Worm (Caenorhabditis elegans) whole organism, L3 larva: ENCODE results near the gene R08D7.7.

Experiments used
- R02D3.7 ChIP-seq: fragments of 150-350 bp; optimal IDR thresholded peaks from 2 replicates; lab custom pipeline; 2014; ENCODE audit warnings: missing biosample characterization, missing genetic modification characterization
- ZK546.5 ChIP-seq: sonication (generic microtip); optimal IDR thresholded peaks from 2 replicates; lab custom pipeline; 2017; ENCODE audit warnings: missing biosample characterization, missing genetic modification characterization
- ceh-82 ChIP-seq: fragments of 150-350 bp; optimal IDR thresholded peaks from 2 replicates; lab custom pipeline; 2014; ENCODE audit warnings: missing biosample characterization, missing genetic modification characterization
- fkh-2 ChIP-seq: fragments of 150-350 bp; optimal IDR thresholded peaks from 2 replicates; lab custom pipeline; 2014; ENCODE audit warnings: missing biosample characterization, missing genetic modification reagents, missing genetic modification characterization
- jun-1 ChIP-seq: fragments of 150-350 bp; optimal IDR thresholded peaks from 2 replicates; lab custom pipeline; 2014; ENCODE audit warnings: missing biosample characterization, missing genetic modification reagents, missing genetic modification characterization
- lin-15B ChIP-seq: fragments of 150-350 bp; optimal IDR thresholded peaks from 2 replicates; lab custom pipeline; 2014; ENCODE audit warnings: missing biosample characterization, missing genetic modification characterization
- nhr-11 ChIP-seq: fragments of 150-350 bp; optimal IDR thresholded peaks from 2 replicates; lab custom pipeline; 2014; ENCODE audit warnings: missing biosample characterization, missing genetic modification characterization
- nhr-12 ChIP-seq: fragments of 150-350 bp; optimal IDR thresholded peaks from 2 replicates; lab custom pipeline; 2014; ENCODE audit warnings: missing biosample characterization, missing genetic modification characterization
- nhr-23 ChIP-seq: fragments of 150-350 bp; optimal IDR thresholded peaks from 2 replicates; lab custom pipeline; 2014; ENCODE audit warnings: missing biosample characterization, missing genetic modification reagents, missing genetic modification characterization
- nhr-77 ChIP-seq: fragments of 150-350 bp; optimal IDR thresholded peaks from 2 replicates; lab custom pipeline; 2014; ENCODE audit warnings: missing biosample characterization, missing genetic modification characterization
- skn-1 ChIP-seq: fragments of 150-350 bp; optimal IDR thresholded peaks from 2 replicates; lab custom pipeline; 2014; ENCODE audit warnings: missing biosample characterization, missing genetic modification characterization
- unc-39 ChIP-seq: sonication (generic microtip); optimal IDR thresholded peaks from 4 replicates; lab custom pipeline; 2017; ENCODE audit warnings: missing biosample characterization, missing genetic modification characterization
- unc-62 ChIP-seq: fragments of 150-350 bp; sonication (generic microtip); optimal IDR thresholded peaks from 4 replicates; lab custom pipeline; 2014; ENCODE audit warnings: missing biosample characterization, missing genetic modification reagents, missing genetic modification characterization

DNA sequence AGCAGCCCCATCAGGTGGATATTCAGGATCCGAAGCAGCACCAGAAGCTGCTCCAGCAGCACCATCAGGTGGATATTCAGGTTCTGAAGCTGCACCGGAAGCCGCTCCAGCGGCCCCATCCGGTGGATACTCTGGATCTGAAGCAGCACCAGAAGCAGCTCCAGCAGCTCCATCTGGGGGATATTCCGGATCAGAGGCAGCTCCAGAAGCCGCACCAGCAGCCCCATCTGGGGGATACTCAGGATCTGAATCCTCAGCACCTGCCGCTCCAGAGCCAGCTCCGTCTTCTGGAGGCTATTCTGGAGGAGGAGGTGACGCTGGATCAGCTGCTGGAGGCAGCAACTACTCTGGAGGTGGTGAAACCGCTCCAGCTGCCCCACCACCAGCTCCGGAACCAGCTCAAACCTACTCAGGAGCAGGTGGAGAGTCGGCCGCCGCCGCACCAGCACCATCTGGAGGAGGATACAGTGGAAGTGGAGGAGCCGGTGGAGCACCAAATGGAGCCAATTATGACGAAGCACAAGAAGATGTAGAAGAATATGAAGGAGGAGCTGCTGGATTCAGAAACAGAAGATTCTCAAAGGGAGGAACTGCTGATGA, 25.1 kb upstream of the R08D7.7 start:
- TF ChIP-seq R02D3.7 (tag; lab: Kevin White, UChicago) (no peak), skn-1 (tag; lab: Kevin White, UChicago) (no peak), fkh-2 (no peak), nhr-77 (no peak), ZK546.5 (tag; lab: Kevin White, UChicago) (no peak), unc-62 (GFP tag; lab: Kevin White, UChicago) (no peak), nhr-23 (tag; lab: Kevin White, UChicago) (no peak), jun-1 (tag; lab: Kevin White, UChicago) (no peak), nhr-11 (tag; lab: Kevin White, UChicago) (no peak), lin-15B (tag; lab: Kevin White, UChicago) (no peak), unc-39 (tag; lab: Kevin White, UChicago) (no peak), ceh-82 (tag; lab: Kevin White, UChicago) (no peak), nhr-12 (tag; lab: Kevin White, UChicago) (no peak)
